Fruit fly (Drosophila melanogaster) Kc167 (cell line): ENCODE data around the gene jumu.

Experiments
- Myc ChIP-seq: fragments of >200 bp; optimal IDR thresholded peaks from 2 replicates; lab custom pipeline; 2017; ENCODE audit warnings: missing external identifiers
- Sin3A ChIP-seq: fragments of >200 bp; optimal IDR thresholded peaks from 2 replicates; lab custom pipeline; 2018; ENCODE audit warnings: missing external identifiers
- h ChIP-seq: fragments of >200 bp; optimal IDR thresholded peaks from 3 replicates; lab custom pipeline; 2018; ENCODE audit warnings: missing external identifiers
- ttk ChIP-seq: sonication (Bioruptor generic); optimal IDR thresholded peaks from 2 replicates; lab custom pipeline; 2017; ENCODE audit warnings: missing external identifiers

DNA sequence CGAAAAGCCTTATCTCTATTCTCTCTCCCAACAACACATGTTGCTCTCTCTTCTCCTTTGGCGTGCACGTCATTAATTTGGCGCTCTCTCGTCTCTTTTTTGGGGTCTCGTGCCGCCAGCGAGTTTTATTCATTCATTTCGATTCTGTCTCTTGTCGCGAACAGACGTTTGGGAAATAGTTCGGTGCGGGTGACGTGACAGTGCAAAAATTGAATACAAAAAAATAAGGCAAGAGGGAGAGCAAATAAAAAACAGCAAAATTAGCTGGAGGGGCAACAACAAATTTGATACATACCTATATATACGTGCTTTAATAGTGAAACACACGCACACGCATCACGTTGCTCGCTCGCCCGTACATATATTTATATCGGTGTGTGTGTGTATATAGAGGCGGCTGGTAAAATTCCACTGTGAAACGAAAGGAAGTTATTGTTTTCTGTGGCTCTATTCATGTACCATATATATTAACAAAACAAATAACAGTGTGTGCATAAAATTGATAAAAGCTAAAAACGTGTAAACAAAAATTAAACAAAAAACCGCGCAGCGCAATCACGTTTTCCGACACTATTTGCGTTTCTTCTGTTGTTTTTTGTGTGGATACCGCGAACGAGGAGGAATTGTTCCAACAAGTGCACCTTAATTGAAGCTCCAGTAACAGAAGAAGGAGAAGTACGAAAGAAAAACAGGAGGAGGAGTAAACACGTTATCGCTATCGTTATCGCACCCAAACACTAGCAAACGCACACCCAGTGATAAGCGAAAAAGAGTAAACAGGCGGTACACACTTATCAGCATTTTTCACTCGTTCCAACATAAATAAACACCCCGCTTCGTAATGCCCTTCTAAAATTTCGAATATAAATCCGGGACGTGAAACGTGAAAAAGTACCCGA is 38.4 kb downstream of the jumu start, which contains the start of gene cwo:
- TF ChIP-seq Myc (no peak), Sin3A (no peak), h (lab: Kevin White, UChicago) (no peak), ttk (lab: Kevin White, UChicago) (no peak)
